Worm (Caenorhabditis elegans) whole organism, mixed stage, embryonic: ENCODE measurements around the gene Y57G11C.36.

Experiments used
- ceh-39 ChIP-seq: fragments of 150-350 bp; optimal IDR thresholded peaks from 2 replicates; lab custom pipeline; 2014; ENCODE audit warnings: missing biosample characterization, missing genetic modification characterization
- ceh-83 ChIP-seq: fragments of 200-800 bp; sonication (Bioruptor generic); optimal IDR thresholded peaks from 2 replicates; lab custom pipeline; 2018; ENCODE audit warnings: mild to moderate bottlenecking, missing genetic modification characterization, missing compliant biosample characterization
- cnd-1 ChIP-seq: fragments of 200-800 bp; sonication (Bioruptor generic); optimal IDR thresholded peaks from 2 replicates; lab custom pipeline; 2018; ENCODE audit warnings: mild to moderate bottlenecking, missing genetic modification characterization, missing compliant biosample characterization
- elt-3 ChIP-seq: fragments of 150-350 bp; optimal IDR thresholded peaks from 2 replicates; lab custom pipeline; 2014; ENCODE audit warnings: missing biosample characterization, missing genetic modification characterization
- lin-13 ChIP-seq: fragments of 150-350 bp; optimal IDR thresholded peaks from 2 replicates; lab custom pipeline; 2014; ENCODE audit warnings: missing biosample characterization, missing genetic modification characterization
- mep-1 ChIP-seq: fragments of 150-350 bp; optimal IDR thresholded peaks from 2 replicates; lab custom pipeline; 2017; ENCODE audit warnings: missing biosample characterization, missing genetic modification reagents, missing genetic modification characterization, inconsistent platforms
- nhr-12 ChIP-seq: fragments of 150-350 bp; optimal IDR thresholded peaks from 2 replicates; lab custom pipeline; 2014; ENCODE audit warnings: missing biosample characterization, missing genetic modification characterization
- nhr-237 ChIP-seq: fragments of 150-350 bp; optimal IDR thresholded peaks from 2 replicates; lab custom pipeline; 2014; ENCODE audit warnings: missing biosample characterization, missing genetic modification characterization
- nhr-28 ChIP-seq: fragments of 150-350 bp; optimal IDR thresholded peaks from 2 replicates; lab custom pipeline; 2014; ENCODE audit warnings: missing biosample characterization, missing genetic modification characterization
- pha-4 ChIP-seq: fragments of 150-350 bp; optimal IDR thresholded peaks from 2 replicates; lab custom pipeline; 2018; ENCODE audit warnings: missing biosample characterization, missing genetic modification reagents, missing genetic modification characterization
- unc-62 ChIP-seq: fragments of 150-350 bp; optimal IDR thresholded peaks from 2 replicates; lab custom pipeline; 2014; ENCODE audit warnings: missing biosample characterization, missing genetic modification reagents, missing genetic modification characterization
- ztf-11 ChIP-seq: fragments of 150-350 bp; optimal IDR thresholded peaks from 2 replicates; lab custom pipeline; 2014; ENCODE audit warnings: missing biosample characterization, missing genetic modification characterization

DNA sequence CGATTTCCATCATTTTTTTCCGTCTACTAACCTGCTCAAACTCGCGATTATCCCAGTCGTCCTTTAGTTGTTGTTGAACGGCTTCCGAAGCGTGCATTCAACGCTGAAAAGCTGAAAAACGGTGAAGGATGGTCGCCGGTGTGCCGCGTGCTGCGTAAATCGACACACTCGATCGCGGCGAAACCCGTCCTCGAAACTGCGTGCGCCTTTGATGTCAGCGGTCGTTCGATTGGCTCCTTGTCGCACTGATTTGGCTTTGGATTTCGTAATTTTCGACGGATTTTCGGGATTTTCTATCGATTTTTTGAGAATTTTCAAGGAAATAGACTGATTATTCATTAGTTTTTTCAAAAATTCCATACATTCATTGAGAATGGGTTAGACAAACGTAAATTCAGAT is 23.8 kb upstream of the Y57G11C.36 start, which contains the start of the genes Y57G11C.1147 and nuo-3:
- TF ChIP-seq elt-3 (tag; lab: Kevin White, UChicago) (no peak), nhr-28 (no peak), ztf-11 (tag; lab: Kevin White, UChicago) (no peak), unc-62 (GFP tag; lab: Kevin White, UChicago) (no peak), mep-1 (tag; lab: Kevin White, UChicago) (no peak), pha-4 (no peak), ceh-39 (tag; lab: Kevin White, UChicago) (no peak), cnd-1 (no peak), nhr-12 (tag; lab: Kevin White, UChicago) (no peak), nhr-237 (no peak), ceh-83 (GFP tag; lab: Kevin White, UChicago) (no peak), lin-13 (tag; lab: Kevin White, UChicago) (no peak)
